Fruit fly (Drosophila melanogaster): Measurements from ENCODE around the gene Ugalt.

Gene Ugalt

DNA sequence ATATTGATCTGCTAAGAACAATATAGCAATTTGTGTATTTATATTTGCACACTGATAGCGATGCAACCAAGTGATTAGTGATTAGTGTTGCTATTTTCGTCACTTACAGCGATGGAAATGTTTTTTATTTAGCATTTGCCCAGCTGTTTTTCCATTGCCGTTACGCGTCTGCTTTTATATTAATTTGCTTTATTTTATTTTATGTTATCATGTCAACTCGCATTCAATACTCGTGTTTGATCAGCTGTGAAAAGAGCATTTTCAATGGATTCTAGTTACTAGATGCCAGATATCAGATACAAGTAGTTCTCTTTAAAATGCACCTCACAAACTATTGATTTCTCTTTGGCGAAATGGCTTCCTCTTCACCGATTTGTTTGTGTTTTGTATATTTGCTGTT lies 40.2 kb downstream of the Ugalt start (continued):
- TF ChIP-seq tup (GFP tag; optimal IDR thresholded peaks at IDR 0.05) (no peak), CG15696 (tag; optimal IDR thresholded peaks at IDR 0.05) (no peak), vvl (GFP tag; IDR thresholded peaks at IDR 0.05) (no peak), usp (GFP tag; optimal IDR thresholded peaks at IDR 0.05) (no peak), CG6791 (GFP tag; IDR thresholded peaks at IDR 0.05; ENCODE audit: partially characterized antibody) (no peak), bcd (GFP tag; optimal IDR thresholded peaks at IDR 0.05) (no peak), Ssrp (tag; optimal IDR thresholded peaks at IDR 0.05) (no peak), CG3065 (GFP tag; optimal IDR thresholded peaks at IDR 0.05) (no peak), Kr (GFP tag; optimal IDR thresholded peaks at IDR 0.05) (no peak), nerfin-1 (tag; optimal IDR thresholded peaks at IDR 0.05) (no peak), ranshi (GFP tag; IDR thresholded peaks at IDR 0.05) (no peak), Aef1 (GFP tag; IDR thresholded peaks at IDR 0.05) (no peak), CG8944 (GFP tag; optimal IDR thresholded peaks at IDR 0.05) (no peak), Max (GFP tag; optimal IDR thresholded peaks at IDR 0.05) (no peak), pfk (GFP tag; optimal IDR thresholded peaks at IDR 0.05) (no peak), ac (GFP tag; optimal IDR thresholded peaks at IDR 0.05) (no peak), CG16779 (GFP tag; IDR thresholded peaks at IDR 0.05) (no peak), Pdp1 (GFP tag; optimal IDR thresholded peaks at IDR 0.05) (no peak), Med (GFP tag) (peak; percentile 35), CHES-1-like (GFP tag; optimal IDR thresholded peaks at IDR 0.05) (no peak), TFAM (GFP tag; optimal IDR thresholded peaks at IDR 0.05) (no peak), CG32767 (GFP tag; IDR thresholded peaks at IDR 0.05) (no peak), pita (GFP tag; optimal IDR thresholded peaks at IDR 0.05) (no peak), wek (GFP tag; optimal IDR thresholded peaks at IDR 0.05) (no peak), Oli (tag; optimal IDR thresholded peaks at IDR 0.05) (no peak), CG1647 (GFP tag; optimal IDR thresholded peaks at IDR 0.05) (no peak), E2f1 (GFP tag; IDR thresholded peaks at IDR 0.05) (no peak), sens (GFP tag) (peak; percentile 76), CG30431 (GFP tag; optimal IDR thresholded peaks at IDR 0.05) (no peak), CG42726 (GFP tag; IDR thresholded peaks at IDR 0.05; ENCODE audit: partially characterized antibody) (no peak), h (optimal IDR thresholded peaks at IDR 0.05) (no peak), bowl (GFP tag; IDR thresholded peaks at IDR 0.05) (no peak), CG3847 (GFP tag; IDR thresholded peaks at IDR 0.05) (no peak), klu (GFP tag; IDR thresholded peaks at IDR 0.05) (no peak), Doc3 (GFP tag; IDR thresholded peaks at IDR 0.05; ENCODE audit: partially characterized antibody) (no peak), zfh1 (GFP tag; IDR thresholded peaks at IDR 0.05) (no peak), CG2678 (tag; optimal IDR thresholded peaks at IDR 0.05) (no peak), lab (GFP tag; optimal IDR thresholded peaks at IDR 0.05) (peak; percentile 40), Hmr (GFP tag; optimal IDR thresholded peaks at IDR 0.05) (peak; percentile 50), gcm2 (GFP tag; optimal IDR thresholded peaks at IDR 0.05) (no peak), Ets97D (GFP tag; optimal IDR thresholded peaks at IDR 0.05) (no peak), Blimp-1 (GFP tag; optimal IDR thresholded peaks at IDR 0.05) (no peak), CG18619 (GFP tag; optimal IDR thresholded peaks at IDR 0.05) (no peak), caup (GFP tag; optimal IDR thresholded peaks at IDR 0.05; ENCODE audit: severe bottlenecking) (peak; percentile 36), al (GFP tag; IDR thresholded peaks at IDR 0.05) (no peak), YL-1 (GFP tag; optimal IDR thresholded peaks at IDR 0.05) (no peak), Ada2b (GFP tag; IDR thresholded peaks at IDR 0.05) (no peak), Meics (GFP tag; optimal IDR thresholded peaks at IDR 0.05) (peak; percentile 21), E2f2 (GFP tag; IDR thresholded peaks at IDR 0.05) (no peak), tin (GFP tag; optimal IDR thresholded peaks at IDR 0.05) (no peak), CG7987 (GFP tag; optimal IDR thresholded peaks at IDR 0.05) (no peak), CG4854 (GFP tag; optimal IDR thresholded peaks at IDR 0.05) (no peak)

Measured in whole organism, embryonic.